Fruit fly (Drosophila melanogaster): ENCODE results near the gene CG34375.
A peak's percentile ranks its signal among the peaks of the same experiment; 100 is the strongest.

The CG34375 gene

DNA sequence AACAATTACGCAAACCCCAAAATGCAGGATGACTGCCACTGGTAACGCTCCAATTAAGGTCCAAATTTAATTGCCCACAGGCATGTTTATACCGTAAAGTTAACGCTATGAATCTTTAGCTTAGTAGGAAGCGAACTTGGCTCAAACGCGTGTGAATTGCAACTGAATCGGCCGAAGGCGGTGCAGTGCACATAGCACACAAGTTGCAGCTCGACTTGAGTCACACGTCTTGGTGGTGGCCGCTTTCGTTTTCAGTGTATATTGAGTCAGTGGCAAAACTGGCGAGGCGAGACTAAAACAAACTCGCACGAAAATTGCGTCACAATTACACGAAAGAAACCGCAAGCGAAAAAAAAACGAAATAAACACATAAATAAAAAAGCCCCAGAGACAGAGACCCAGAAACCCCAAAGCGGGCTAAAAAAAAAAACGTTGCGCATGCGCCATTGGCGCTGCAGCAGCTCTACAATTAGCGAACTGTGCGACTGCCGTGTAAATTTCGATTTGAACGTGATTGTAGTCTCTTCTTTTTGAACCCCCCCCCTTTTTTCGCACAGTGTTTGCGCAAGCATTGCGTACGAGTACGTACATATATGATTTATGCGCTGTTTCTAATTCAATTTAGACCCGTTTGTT lies 764 bp downstream of the CG34375 start (continued):
- peak; percentile 49; the same call in 1 of the 2 replicates for TF ChIP-seq Gug (GFP tag; IDR thresholded peaks at IDR 0.05)
- TF ChIP-seq Hr4 (GFP tag; optimal IDR thresholded peaks at IDR 0.05) = peak; percentile 40
- TF ChIP-seq CG10631 (GFP tag; optimal IDR thresholded peaks at IDR 0.05) = no peak
- TF ChIP-seq svp (GFP tag) = no peak
- TF ChIP-seq achi (GFP tag; optimal IDR thresholded peaks at IDR 0.05) = peak; percentile 17
- peak; percentile 43 for TF ChIP-seq Lpt (GFP tag; optimal IDR thresholded peaks at IDR 0.05)
- no peak for TF ChIP-seq fkh (GFP tag; optimal IDR thresholded peaks at IDR 0.05)
- TF ChIP-seq salr (GFP tag; optimal IDR thresholded peaks at IDR 0.05) = peak in 1 of 2 experiments; percentile 14
- no peak for TF ChIP-seq lz (GFP tag; optimal IDR thresholded peaks at IDR 0.05)
- peak; percentile 35 for TF ChIP-seq OdsH (GFP tag; optimal IDR thresholded peaks at IDR 0.05)
- no peak for TF ChIP-seq pdm3 (GFP tag; optimal IDR thresholded peaks at IDR 0.05)
- no peak for TF ChIP-seq Sox102F (GFP tag; optimal IDR thresholded peaks at IDR 0.05)
- TF ChIP-seq fd59A (GFP tag; optimal IDR thresholded peaks at IDR 0.05) = no peak
- no peak for TF ChIP-seq CG34406 (GFP tag; optimal IDR thresholded peaks at IDR 0.05)
- TF ChIP-seq Met (GFP tag; optimal IDR thresholded peaks at IDR 0.05) = no peak
- no peak for TF ChIP-seq CG10669 (GFP tag; optimal IDR thresholded peaks at IDR 0.05)
- no peak for TF ChIP-seq dsx (GFP tag; optimal IDR thresholded peaks at IDR 0.05; ENCODE audit: poor library complexity, severe bottlenecking)
- no peak for TF ChIP-seq CG4318 (GFP tag; optimal IDR thresholded peaks at IDR 0.05)
- peak; percentile 37 for TF ChIP-seq CG11294 (GFP tag; IDR thresholded peaks at IDR 0.05)
- TF ChIP-seq CG6276 (GFP tag; optimal IDR thresholded peaks at IDR 0.05) = peak; percentile 46
- TF ChIP-seq ss (GFP tag; optimal IDR thresholded peaks at IDR 0.05) = no peak
- TF ChIP-seq CG1621 (tag; optimal IDR thresholded peaks at IDR 0.05) = no peak
- TF ChIP-seq CG6808 (GFP tag; optimal IDR thresholded peaks at IDR 0.05) = no peak
- TF ChIP-seq Smox (GFP tag; optimal IDR thresholded peaks at IDR 0.05) = no peak
- no peak for TF ChIP-seq Sox15 (GFP tag; optimal IDR thresholded peaks at IDR 0.05)
- no peak for TF ChIP-seq Ets21C (GFP tag; optimal IDR thresholded peaks at IDR 0.05)
- no peak for TF ChIP-seq topi (GFP tag; optimal IDR thresholded peaks at IDR 0.05)
- TF ChIP-seq Eip75B (GFP tag; optimal IDR thresholded peaks at IDR 0.05) = no peak
- no peak for TF ChIP-seq cyc (GFP tag; optimal IDR thresholded peaks at IDR 0.05)
- TF ChIP-seq CG9139 (GFP tag; optimal IDR thresholded peaks at IDR 0.05) = no peak

- no peak for TF ChIP-seq Sox102F (GFP tag; optimal IDR thresholded peaks at IDR 0.05)
- no peak for TF ChIP-seq CG4318 (GFP tag; optimal IDR thresholded peaks at IDR 0.05)
- TF ChIP-seq net (GFP tag; optimal IDR thresholded peaks at IDR 0.05) = peak; percentile 32
- no peak for TF ChIP-seq CG16779 (tag; optimal IDR thresholded peaks at IDR 0.05)
- TF ChIP-seq CG32006 (GFP tag; optimal IDR thresholded peaks at IDR 0.05) = peak; percentile 13
- TF ChIP-seq Hr4 (GFP tag; optimal IDR thresholded peaks at IDR 0.05) = no peak
- no peak for TF ChIP-seq dac (GFP tag; optimal IDR thresholded peaks at IDR 0.05)
- peak; percentile 14 for TF ChIP-seq CG34406 (GFP tag; optimal IDR thresholded peaks at IDR 0.05)
- TF ChIP-seq Sox14 (GFP tag; optimal IDR thresholded peaks at IDR 0.05) = no peak
- peak; percentile 57 for TF ChIP-seq Eip78C (GFP tag)
- no peak for TF ChIP-seq Met (GFP tag; optimal IDR thresholded peaks at IDR 0.05)
- TF ChIP-seq CG11902 (GFP tag; optimal IDR thresholded peaks at IDR 0.05) = no peak
- TF ChIP-seq OdsH (GFP tag; optimal IDR thresholded peaks at IDR 0.05) = peak; percentile 22
- TF ChIP-seq CG6854 (GFP tag; optimal IDR thresholded peaks at IDR 0.05) = no peak
- peak; percentile 0 for TF ChIP-seq pdm3 (GFP tag; optimal IDR thresholded peaks at IDR 0.05)
- peak; percentile 43; the same call in 2 of the 3 replicates for TF ChIP-seq CG6163 (GFP tag; IDR thresholded peaks at IDR 0.05)
- TF ChIP-seq CG8119 (GFP tag; IDR thresholded peaks at IDR 0.05) = no peak
- TF ChIP-seq CG10669 (GFP tag; optimal IDR thresholded peaks at IDR 0.05) = peak; percentile 7
- no peak for TF ChIP-seq CG3919 (GFP tag; optimal IDR thresholded peaks at IDR 0.05)
- no peak for TF ChIP-seq Eip93F (GFP tag; optimal IDR thresholded peaks at IDR 0.05)
These were observed 6.2 kb downstream of the CG34375 start for dm6 chr3R:23004161-23004560.

All from whole organism, prepupa.